Fruit fly (Drosophila melanogaster) whole organism, prepupa: ENCODE data around the gene CHES-1-like.

Source experiments
- Blimp-1 ChIP-seq: fragments of 200-800 bp; sonication (Bioruptor generic); optimal IDR thresholded peaks from 3 replicates; lab custom pipeline; 2017; ENCODE audit warnings: missing biosample characterization, missing genetic modification characterization, mild to moderate bottlenecking, moderate library complexity, missing genetic modification reagents
- CG15336 ChIP-seq: fragments of 200-800 bp; sonication (Bioruptor generic); IDR thresholded peaks from 2 replicates; pipeline ENCODE4 v1.3.6; 2022; ENCODE audit warnings: missing biosample characterization, missing genetic modification characterization
- CG34406 ChIP-seq: fragments of 200-800 bp; sonication (Bioruptor generic); optimal IDR thresholded peaks from 3 replicates; lab custom pipeline; 2016; ENCODE audit warnings: missing biosample characterization, missing genetic modification characterization
- CG6792 ChIP-seq: fragments of 200-800 bp; sonication (Bioruptor generic); optimal IDR thresholded peaks from 3 replicates; lab custom pipeline; 2016; ENCODE audit warnings: missing biosample characterization, missing genetic modification characterization
- CG6808 ChIP-seq: fragments of 200-800 bp; sonication (Bioruptor generic); optimal IDR thresholded peaks from 3 replicates; lab custom pipeline; 2017; ENCODE audit warnings: missing biosample characterization, missing genetic modification characterization, mild to moderate bottlenecking, moderate library complexity, missing genetic modification reagents
- CG8119 ChIP-seq: fragments of 200-800 bp; sonication (Bioruptor generic); IDR thresholded peaks from 3 replicates; pipeline ENCODE4 v1.3.6; 2022; ENCODE audit warnings: missing biosample characterization, missing genetic modification characterization
- Gug ChIP-seq: fragments of 200-800 bp; sonication (Bioruptor generic); IDR thresholded peaks from 2 replicates; pipeline ENCODE4 v1.3.6; 2022; ENCODE audit warnings: missing biosample characterization, missing genetic modification characterization
- achi ChIP-seq: fragments of 200-800 bp; sonication (Bioruptor generic); optimal IDR thresholded peaks from 3 replicates; lab custom pipeline; 2016; ENCODE audit warnings: missing biosample characterization, missing genetic modification characterization
- dsx ChIP-seq: fragments of 200-800 bp; optimal IDR thresholded peaks from 3 replicates; lab custom pipeline; 2019; ENCODE audit warnings: missing biosample characterization, mild to moderate bottlenecking, missing genetic modification characterization, moderate library complexity; ENCODE audit not compliant: poor library complexity, severe bottlenecking
- eg ChIP-seq: fragments of 200-800 bp; sonication (Bioruptor generic); IDR thresholded peaks from 3 replicates; pipeline ENCODE4 v1.3.6; 2022; ENCODE audit warnings: missing biosample characterization, missing genetic modification characterization
- esn ChIP-seq: fragments of 200-800 bp; sonication (Bioruptor generic); optimal IDR thresholded peaks from 2 replicates; lab custom pipeline; 2016; ENCODE audit warnings: missing biosample characterization, mild to moderate bottlenecking, missing genetic modification characterization, moderate library complexity
- salr ChIP-seq, 2 experiments: fragments of 200-800 bp; sonication (Bioruptor generic); optimal IDR thresholded peaks; 3 replicates each; lab custom pipeline; 2016 to 2018; ENCODE audit warnings: missing biosample characterization in 2 of 2, missing genetic modification characterization in 2 of 2, mild to moderate bottlenecking in 1 of 2

DNA sequence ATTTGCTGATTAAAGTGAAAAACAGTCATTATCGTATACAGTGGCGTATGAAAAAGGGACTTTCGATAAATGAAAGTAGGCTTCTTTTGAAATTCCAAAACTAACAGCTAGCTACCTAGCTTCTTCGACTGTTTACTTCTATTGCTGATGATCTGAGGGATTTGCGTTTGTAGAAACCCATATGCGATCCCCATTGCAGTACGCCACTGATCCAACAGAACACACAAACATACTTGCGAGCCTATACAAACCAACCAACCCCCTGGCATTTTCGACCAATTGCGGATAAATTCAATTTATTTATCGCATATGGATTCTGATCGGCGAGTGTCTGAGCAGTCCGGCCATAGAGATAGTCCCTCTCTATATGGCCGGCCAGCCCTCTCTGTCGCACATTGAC is 57.5 kb downstream of the CHES-1-like start:
- TF ChIP-seq Blimp-1 (GFP tag; lab: Kevin White, UChicago) = peak; percentile 32
- TF ChIP-seq dsx = peak; percentile 35
- peak; percentile 74 for TF ChIP-seq CG34406 (GFP tag; lab: Kevin White, UChicago)
- peak; percentile 57 for TF ChIP-seq CG6808
- peak; percentile 79 for TF ChIP-seq CG6792
- peak; percentile 82 for TF ChIP-seq eg (GFP tag; lab: Robert Waterston, UW)
- peak; percentile 66 for TF ChIP-seq CG15336
- peak; percentile 88 for TF ChIP-seq esn (GFP tag; lab: Kevin White, UChicago)
- peak; percentile 72 for TF ChIP-seq Gug (GFP tag; lab: Robert Waterston, UW)
- TF ChIP-seq salr (GFP tag; optimal IDR thresholded peaks at IDR 0.05; lab: Kevin White, UChicago) = peak; percentile 39 to 59
- peak; percentile 52; the same call in 2 of the 3 replicates for TF ChIP-seq CG8119
- peak; percentile 73 for TF ChIP-seq achi
